Worm (Caenorhabditis elegans): ENCODE results near the gene F54F7.10.

DNA sequence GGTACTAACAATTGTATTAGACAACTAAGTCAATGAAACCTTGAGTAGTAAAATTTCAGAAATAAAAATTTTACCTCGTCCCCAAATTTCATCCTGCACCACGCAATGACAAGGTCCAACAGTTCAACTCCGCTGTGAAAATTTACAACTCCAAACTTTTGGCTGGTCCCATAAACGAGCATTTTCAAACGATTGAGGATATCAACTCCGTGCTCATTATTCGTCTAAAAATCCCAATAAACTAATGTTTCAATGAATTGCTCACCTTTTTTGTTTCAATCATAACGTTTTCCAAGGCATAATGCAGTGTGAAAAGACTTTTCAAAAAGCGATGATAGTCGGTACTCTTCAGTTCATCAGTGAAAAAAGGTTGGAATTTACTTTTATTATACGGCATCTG, 43.2 kb downstream of the F54F7.10 start:
- TF ChIP-seq ama-1 (optimal IDR thresholded peaks at IDR 0.05) = no peak
- TF ChIP-seq ceh-36 (tag; optimal IDR thresholded peaks at IDR 0.05) = no peak
- no peak for TF ChIP-seq sea-1 (GFP tag; conservative IDR thresholded peaks at IDR 0.05)
- no peak for TF ChIP-seq hmg-4 (GFP tag; optimal IDR thresholded peaks at IDR 0.05)
- no peak for TF ChIP-seq B0310.2 (tag; optimal IDR thresholded peaks at IDR 0.05)
- TF ChIP-seq hnd-1 (tag; optimal IDR thresholded peaks at IDR 0.05) = no peak
- no peak for TF ChIP-seq ceh-13 (GFP tag; optimal IDR thresholded peaks at IDR 0.05)
- no peak for TF ChIP-seq F13C5.2 (tag; optimal IDR thresholded peaks at IDR 0.05)
- no peak for TF ChIP-seq hmbx-1 (tag; optimal IDR thresholded peaks at IDR 0.05)
- TF ChIP-seq tbx-37 (GFP tag; conservative IDR thresholded peaks at IDR 0.05) = no peak

Data from whole organism, early embryonic.